Fruit fly (Drosophila melanogaster): ENCODE measurements around the gene NijC.

The NijC gene

dm6 chr3R:12694742-12695141, at the start of gene NijC, which contains the start of gene CG14391:
TSS of gene NijC (plus strand) at chr3R:12695129.
TSS of gene CG14391 (minus strand) at chr3R:12694842.
- TF ChIP-seq topi (GFP tag; optimal IDR thresholded peaks at IDR 0.05) (no peak), Sox102F (GFP tag; optimal IDR thresholded peaks at IDR 0.05) (no peak), Sox15 (GFP tag; optimal IDR thresholded peaks at IDR 0.05) (no peak), CG15336 (GFP tag; IDR thresholded peaks at IDR 0.05) (no peak), CG34406 (GFP tag; optimal IDR thresholded peaks at IDR 0.05) (no peak), CG9139 (GFP tag; optimal IDR thresholded peaks at IDR 0.05) (no peak), Smox (GFP tag; optimal IDR thresholded peaks at IDR 0.05) (no peak)

dm6 chr3R:12645771-12646317, 49.1 kb upstream of the NijC start:
- TF ChIP-seq Eip78C (GFP tag) = peak; percentile 33
- TF ChIP-seq Hr38 (GFP tag; optimal IDR thresholded peaks at IDR 0.05) = no peak
- no peak for TF ChIP-seq CG3919 (GFP tag; optimal IDR thresholded peaks at IDR 0.05)
- TF ChIP-seq CG6163 (GFP tag; IDR thresholded peaks at IDR 0.05) = 0 out of 3 replicates have a peak, but pooled peaks have one; percentile 21
- no peak for TF ChIP-seq fkh (GFP tag; optimal IDR thresholded peaks at IDR 0.05)
- TF ChIP-seq CG16779 (tag; optimal IDR thresholded peaks at IDR 0.05) = no peak
- no peak for TF ChIP-seq Sox14 (GFP tag; optimal IDR thresholded peaks at IDR 0.05)
- TF ChIP-seq OdsH (GFP tag; optimal IDR thresholded peaks at IDR 0.05) = no peak
- TF ChIP-seq CG9139 (GFP tag; optimal IDR thresholded peaks at IDR 0.05) = no peak

DNA sequence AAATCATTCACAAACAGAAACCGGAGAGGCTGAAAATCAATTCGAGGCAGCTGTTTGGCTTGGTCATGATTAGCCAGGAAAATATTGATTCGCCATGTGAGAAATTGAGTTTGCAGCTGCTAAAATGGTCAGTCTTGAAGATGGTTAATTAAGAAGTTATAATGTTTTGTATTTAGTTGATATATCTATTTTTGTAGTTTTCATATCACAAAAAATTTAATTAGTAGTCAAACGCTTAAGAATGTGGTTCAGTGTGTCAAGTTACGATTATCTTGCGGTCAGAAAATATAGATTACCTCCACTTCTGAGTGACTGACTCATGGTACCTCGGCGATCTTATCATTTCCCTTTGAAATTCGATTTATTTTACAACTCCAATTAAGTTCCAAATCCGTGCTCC, 48.0 kb upstream of the NijC start:
- TF ChIP-seq Eip78C (GFP tag) = peak; percentile 78
- TF ChIP-seq Hr38 (GFP tag; optimal IDR thresholded peaks at IDR 0.05) = no peak

dm6 chr3R:12647348-12647747, 47.6 kb upstream of the NijC start:
- TF ChIP-seq Lpt (GFP tag; optimal IDR thresholded peaks at IDR 0.05) (no peak), Ets21C (GFP tag; optimal IDR thresholded peaks at IDR 0.05) (no peak), CG34406 (GFP tag; optimal IDR thresholded peaks at IDR 0.05) (no peak), CG6792 (GFP tag; optimal IDR thresholded peaks at IDR 0.05) (no peak), OdsH (GFP tag; optimal IDR thresholded peaks at IDR 0.05) (no peak), CG3032 (tag; optimal IDR thresholded peaks at IDR 0.05) (no peak), CG11294 (GFP tag; IDR thresholded peaks at IDR 0.05) (no peak), Ets96B (tag; optimal IDR thresholded peaks at IDR 0.05) (no peak), CG8319 (GFP tag; optimal IDR thresholded peaks at IDR 0.05) (no peak), Eip78C (GFP tag) (no peak), fd85E (GFP tag; optimal IDR thresholded peaks at IDR 0.05) (no peak), fd59A (GFP tag; optimal IDR thresholded peaks at IDR 0.05) (no peak), fkh (GFP tag; optimal IDR thresholded peaks at IDR 0.05) (no peak), Sox14 (GFP tag; optimal IDR thresholded peaks at IDR 0.05) (no peak), CG4318 (GFP tag; optimal IDR thresholded peaks at IDR 0.05) (no peak), cyc (GFP tag; optimal IDR thresholded peaks at IDR 0.05) (no peak), vri (GFP tag; optimal IDR thresholded peaks at IDR 0.05) (no peak)

- TF ChIP-seq Sox15 (GFP tag; optimal IDR thresholded peaks at IDR 0.05) = no peak
- 0 out of 3 replicates have a peak, but pooled peaks have one; percentile 5 for TF ChIP-seq CG8119 (GFP tag; IDR thresholded peaks at IDR 0.05)
- no peak for TF ChIP-seq Sox102F (GFP tag; optimal IDR thresholded peaks at IDR 0.05)
- TF ChIP-seq vri (GFP tag; optimal IDR thresholded peaks at IDR 0.05) = no peak
- TF ChIP-seq CG6163 (GFP tag; IDR thresholded peaks at IDR 0.05) = no peak; the same call in 2 of the 3 replicates
- TF ChIP-seq CG9139 (GFP tag; optimal IDR thresholded peaks at IDR 0.05) = peak; percentile 20
- no peak for TF ChIP-seq Lpt (GFP tag; optimal IDR thresholded peaks at IDR 0.05)
- TF ChIP-seq CG3919 (GFP tag; optimal IDR thresholded peaks at IDR 0.05) = peak; percentile 29
- peak; percentile 8 for TF ChIP-seq dsx (GFP tag; optimal IDR thresholded peaks at IDR 0.05; ENCODE audit: poor library complexity, severe bottlenecking)
- TF ChIP-seq lz (GFP tag; optimal IDR thresholded peaks at IDR 0.05) = no peak
- 0 out of 3 replicates have a peak, but pooled peaks have one; percentile 6 for TF ChIP-seq eg (GFP tag; IDR thresholded peaks at IDR 0.05)
- TF ChIP-seq Eip78C (GFP tag) = peak; percentile 59
- peak; percentile 85 for TF ChIP-seq CG1621 (tag; optimal IDR thresholded peaks at IDR 0.05)
- TF ChIP-seq svp (GFP tag) = peak; percentile 0
- peak; percentile 1 for TF ChIP-seq CG6854 (GFP tag; optimal IDR thresholded peaks at IDR 0.05)
- TF ChIP-seq ss (GFP tag; optimal IDR thresholded peaks at IDR 0.05) = peak; percentile 2 to 81
- TF ChIP-seq salr (GFP tag; optimal IDR thresholded peaks at IDR 0.05) = no peak
- no peak for TF ChIP-seq acj6 (GFP tag; optimal IDR thresholded peaks at IDR 0.05)
Observed at dm6 chr3R:12647954-12648353, 47.0 kb upstream of the NijC start, which contains the start of gene Dtg. TSS of gene Dtg (plus strand) at chr3R:12648058.

All from whole organism, prepupa.